Worm (Caenorhabditis elegans) whole organism, L4/young adult: ENCODE measurements around the gene gei-6.

Experiments
- W03F9.2 ChIP-seq: fragments of 150-350 bp; optimal IDR thresholded peaks from 2 replicates; lab custom pipeline; 2014; ENCODE audit warnings: missing biosample characterization, missing genetic modification characterization
- dao-5 ChIP-seq: sonication (generic microtip); optimal IDR thresholded peaks from 2 replicates; lab custom pipeline; 2016; ENCODE audit warnings: missing genotype, missing genetic modification characterization, moderate library complexity, missing compliant biosample characterization
- him-1 ChIP-seq: sonication (generic microtip); optimal IDR thresholded peaks from 2 replicates; lab custom pipeline; 2016; ENCODE audit warnings: missing genotype, missing genetic modification reagents, missing genetic modification characterization, missing compliant biosample characterization

The gei-6 gene

DNA sequence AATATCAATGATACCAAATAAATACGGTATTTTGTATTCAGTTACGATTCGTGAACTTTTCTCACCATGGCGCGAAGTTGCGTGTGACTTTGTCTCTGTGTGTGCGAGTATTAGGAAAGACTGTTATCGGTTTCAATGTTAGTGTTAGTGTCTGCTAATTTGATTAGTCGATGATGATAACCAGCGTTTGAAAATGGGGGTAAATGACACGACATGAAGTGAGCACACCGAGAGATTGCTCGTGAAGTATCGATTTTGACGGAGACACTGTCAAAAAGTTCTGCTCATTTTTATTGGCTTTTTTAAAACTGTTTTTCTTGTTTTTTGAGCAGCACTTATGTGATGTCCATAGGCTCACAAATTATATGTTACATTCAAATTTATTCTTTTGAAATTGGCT is 32.2 kb downstream of the gei-6 start:
- no peak for TF ChIP-seq W03F9.2 (tag; lab: Kevin White, UChicago)
- no peak for TF ChIP-seq him-1 (tag; lab: Kevin White, UChicago)
- TF ChIP-seq dao-5 (tag; lab: Kevin White, UChicago), result no peak

DNA sequence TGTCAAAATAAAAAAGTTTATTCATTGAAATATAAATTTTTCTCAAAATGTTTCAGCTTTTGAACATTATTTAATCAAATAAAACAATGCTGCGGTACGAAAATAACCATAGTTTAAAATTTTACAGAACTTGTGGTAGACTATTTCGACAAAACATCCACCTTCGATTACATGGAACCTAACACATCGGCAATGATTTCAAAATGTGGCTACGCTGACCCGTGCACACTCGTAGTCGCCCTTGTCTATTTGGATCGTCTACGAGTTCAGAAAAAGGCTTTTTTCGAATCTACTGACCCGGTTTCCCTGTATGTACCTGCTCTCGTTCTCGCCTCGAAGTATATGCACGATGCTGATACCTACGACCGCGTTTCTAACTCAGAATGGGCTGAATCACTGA is 33.6 kb downstream of the gei-6 start:
- TF ChIP-seq W03F9.2 (tag; lab: Kevin White, UChicago) (no peak), dao-5 (tag; lab: Kevin White, UChicago) (no peak), him-1 (tag; lab: Kevin White, UChicago) (no peak)

DNA sequence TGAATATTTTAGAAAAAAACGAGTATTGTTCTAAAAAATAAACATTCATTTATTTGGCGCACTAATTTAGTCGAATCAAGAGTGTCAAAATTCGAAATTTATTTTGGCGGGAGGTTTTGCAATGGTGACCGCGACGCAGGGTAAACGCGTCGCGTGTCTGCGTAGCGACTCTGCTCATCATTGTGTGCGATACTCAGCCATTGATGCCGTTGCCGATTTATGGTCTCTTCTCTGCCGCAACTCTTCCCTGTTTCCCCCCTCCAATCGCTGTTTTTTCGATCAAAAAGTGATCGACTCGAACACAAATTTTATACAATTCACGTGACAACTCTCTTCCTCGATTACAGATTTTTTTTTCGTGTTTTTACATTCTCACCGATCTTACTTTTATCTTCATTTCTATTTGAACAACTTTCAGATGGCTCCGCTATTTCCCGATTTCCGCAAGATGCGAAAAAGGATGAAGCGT is 34.1 kb downstream of the gei-6 start, which contains the start of gene F09G2.2:
TSS of gene F09G2.2 (plus strand) at position 419 of the 469 bp plus-strand sequence.
- peak; percentile 93 for TF ChIP-seq W03F9.2 (tag; lab: Kevin White, UChicago)
- peak; percentile 52 for TF ChIP-seq him-1 (tag; lab: Kevin White, UChicago)
- no peak for TF ChIP-seq dao-5 (tag; lab: Kevin White, UChicago)

ce11 chrV:7196037-7196436 is 34.6 kb downstream of the gei-6 start, which contains the start of gene attf-2:
attf-2 (minus strand) TSS chrV:7196137.
- no peak for TF ChIP-seq W03F9.2 (tag; lab: Kevin White, UChicago)
- no peak for TF ChIP-seq dao-5 (tag; lab: Kevin White, UChicago)
- no peak for TF ChIP-seq him-1 (tag; lab: Kevin White, UChicago)

- TF ChIP-seq dao-5 (tag; lab: Kevin White, UChicago) (no peak), W03F9.2 (tag; lab: Kevin White, UChicago) (no peak), him-1 (tag; lab: Kevin White, UChicago) (no peak)
Measured at ce11 chrV:7194818-7195217, 35.8 kb downstream of the gei-6 start.

DNA sequence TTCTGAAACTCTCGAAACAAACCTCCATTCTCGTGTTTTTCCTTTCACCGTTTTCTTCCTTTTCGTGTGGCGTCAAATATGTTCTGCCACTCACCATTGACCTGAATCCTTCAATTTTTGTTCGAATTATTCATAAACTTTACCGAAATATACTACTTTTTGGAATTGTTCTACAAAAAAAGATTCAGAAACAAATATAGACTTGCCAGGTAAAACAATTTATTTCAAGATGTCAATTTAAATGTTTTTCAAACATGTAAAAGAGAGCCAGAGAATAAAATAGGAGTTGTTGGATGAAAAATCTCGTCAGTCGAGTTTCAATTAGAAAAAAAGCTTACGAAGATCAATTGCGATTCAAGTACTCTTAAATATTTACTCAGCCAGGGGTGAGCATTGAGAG is 37.1 kb downstream of the gei-6 start, which contains the start of gene F09G2.8:
TSS of gene F09G2.8 (minus strand) at position 101 of the 400 bp plus-strand sequence.
- no peak for TF ChIP-seq W03F9.2 (tag; lab: Kevin White, UChicago)
- TF ChIP-seq him-1 (tag; lab: Kevin White, UChicago), result no peak
- no peak for TF ChIP-seq dao-5 (tag; lab: Kevin White, UChicago)

DNA sequence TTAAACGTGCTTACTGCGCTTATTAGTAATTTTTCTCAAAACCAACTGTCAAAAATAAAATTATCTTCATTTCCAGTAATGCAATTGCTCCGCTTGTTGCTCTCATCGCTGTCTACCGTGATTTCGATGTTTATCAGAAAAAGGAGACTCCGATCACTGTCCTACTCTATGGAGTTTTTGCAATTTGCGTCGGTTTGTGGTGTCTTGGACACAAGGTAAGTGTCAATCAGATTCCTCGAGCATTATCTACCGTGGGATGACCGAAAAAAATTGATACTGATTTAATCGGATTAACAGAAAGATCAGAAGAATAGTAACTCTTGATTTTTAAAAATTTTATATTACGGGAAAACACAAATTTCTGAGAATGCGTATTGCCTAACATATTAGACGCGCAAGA is 43.4 kb downstream of the gei-6 start:
- no peak for TF ChIP-seq him-1 (tag; lab: Kevin White, UChicago)
- no peak for TF ChIP-seq W03F9.2 (tag; lab: Kevin White, UChicago)

- TF ChIP-seq W03F9.2 (tag; lab: Kevin White, UChicago) (no peak), him-1 (tag; lab: Kevin White, UChicago) (no peak), dao-5 (tag; lab: Kevin White, UChicago) (no peak)
Measured at ce11 chrV:7186599-7186998, 44.0 kb downstream of the gei-6 start.

DNA sequence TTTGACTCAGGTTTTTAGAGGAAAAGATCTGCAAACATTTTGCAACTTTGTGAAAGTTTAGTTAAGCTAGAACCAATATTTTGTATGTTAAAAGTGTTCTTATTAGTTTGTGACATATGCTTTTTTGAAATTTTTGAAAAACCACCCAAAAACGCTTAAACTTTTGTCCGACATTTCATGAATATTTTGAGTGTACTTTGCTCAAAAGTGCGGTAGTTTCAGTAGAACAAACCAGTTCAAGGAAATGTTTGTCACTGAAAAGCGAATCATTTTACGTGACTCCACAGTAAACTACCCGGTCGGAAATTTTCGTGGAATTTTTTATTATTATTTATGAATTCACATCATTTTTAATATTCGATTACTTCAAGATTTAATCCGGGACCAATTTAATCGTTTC is 46.1 kb downstream of the gei-6 start, which contains the start of gene pitr-5:
TSS of gene pitr-5 (plus strand) at position 301 of the 400 bp plus-strand sequence.
- TF ChIP-seq dao-5 (tag; lab: Kevin White, UChicago) (no peak), him-1 (tag; lab: Kevin White, UChicago) (no peak), W03F9.2 (tag; lab: Kevin White, UChicago) (no peak)

ce11 chrV:7178843-7179242 is 51.8 kb downstream of the gei-6 start, which contains the start of gene cpsf-2:
cpsf-2 (plus strand) TSS chrV:7179172.
- no peak for TF ChIP-seq W03F9.2 (tag; lab: Kevin White, UChicago)
- TF ChIP-seq dao-5 (tag; lab: Kevin White, UChicago), result no peak
- TF ChIP-seq him-1 (tag; lab: Kevin White, UChicago), result no peak
